Worm (Caenorhabditis elegans) whole organism, late embryonic: ENCODE results near the gene Y7A5A.10.

Experiments
- F13H6.1 ChIP-seq: sonication (generic microtip); optimal IDR thresholded peaks from 2 replicates; lab custom pipeline; 2016; ENCODE audit warnings: missing genetic modification characterization, missing compliant biosample characterization
- ama-1 ChIP-seq: fragments of 150-350 bp; optimal IDR thresholded peaks from 2 replicates; lab custom pipeline; 2014
- ceh-34 ChIP-seq: sonication (generic microtip); optimal IDR thresholded peaks from 2 replicates; lab custom pipeline; 2016; ENCODE audit warnings: mild to moderate bottlenecking, missing genetic modification characterization, missing compliant biosample characterization
- ceh-9 ChIP-seq: sonication (generic microtip); optimal IDR thresholded peaks from 2 replicates; lab custom pipeline; 2016; ENCODE audit warnings: mild to moderate bottlenecking, missing genetic modification characterization, inconsistent platforms, missing compliant biosample characterization
- ets-4 ChIP-seq: sonication (generic microtip); optimal IDR thresholded peaks from 2 replicates; lab custom pipeline; 2016; ENCODE audit warnings: missing genetic modification characterization, missing compliant biosample characterization
- fkh-10 ChIP-seq: fragments of 150-350 bp; optimal IDR thresholded peaks from 2 replicates; lab custom pipeline; 2014; ENCODE audit warnings: missing biosample characterization, missing genetic modification reagents, missing genetic modification characterization
- pqm-1 ChIP-seq: sonication (generic microtip); optimal IDR thresholded peaks from 2 replicates; lab custom pipeline; 2016; ENCODE audit warnings: missing genetic modification characterization, missing compliant biosample characterization
- pros-1 ChIP-seq: fragments of 150-350 bp; optimal IDR thresholded peaks from 2 replicates; lab custom pipeline; 2014; ENCODE audit warnings: missing biosample characterization, missing genetic modification reagents, missing genetic modification characterization
- sdc-2 ChIP-seq: sonication (generic microtip); optimal IDR thresholded peaks from 2 replicates; lab custom pipeline; 2016; ENCODE audit warnings: missing genotype, missing genetic modification characterization, missing compliant biosample characterization
- unc-86 ChIP-seq: sonication (generic microtip); optimal IDR thresholded peaks from 2 replicates; lab custom pipeline; 2016; ENCODE audit warnings: missing genetic modification characterization, missing compliant biosample characterization

DNA sequence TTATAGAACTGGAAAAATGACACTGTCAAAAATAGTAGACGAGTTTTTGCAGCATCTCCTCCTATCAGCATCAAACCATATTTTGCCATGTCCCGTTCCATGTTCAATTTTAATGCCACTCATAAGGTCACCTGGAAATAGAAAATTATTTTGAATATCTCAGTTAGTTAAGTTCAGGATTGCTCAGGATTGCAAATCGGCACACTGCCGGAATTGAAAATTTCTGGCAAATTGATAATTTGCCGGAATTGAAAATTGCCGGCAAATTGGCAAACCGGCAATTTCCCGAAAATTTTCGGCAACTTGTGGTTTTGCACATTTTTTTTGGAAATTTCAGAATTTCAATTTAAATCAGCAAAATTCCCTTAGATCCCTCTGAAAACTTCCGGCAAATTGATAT lies 8.2 kb downstream of the Y7A5A.10 start, which contains the start of gene Y7A5A.5:
- TF ChIP-seq ceh-9 (tag; lab: Kevin White, UChicago) (no peak), unc-86 (tag; lab: Kevin White, UChicago) (no peak), ama-1 (lab: Kevin White, UChicago) (no peak), ets-4 (tag; lab: Kevin White, UChicago) (no peak), F13H6.1 (tag; lab: Kevin White, UChicago) (no peak), ceh-34 (no peak), fkh-10 (GFP tag; lab: Kevin White, UChicago) (no peak), sdc-2 (tag; lab: Kevin White, UChicago) (no peak), pros-1 (no peak), pqm-1 (tag; lab: Kevin White, UChicago) (no peak)
